Fruit fly (Drosophila melanogaster): ENCODE data around the gene Gapdh2.
A peak's percentile ranks its signal among the peaks of the same experiment; 100 is the strongest.

The Gapdh2 gene

dm6 chrX:15849021-15849420, 18.9 kb upstream of the Gapdh2 start, which contains the start of gene sun:
Gene sun (minus strand): TSS chrX:15849258.
- TF ChIP-seq CG7357 (GFP tag; IDR thresholded peaks at IDR 0.05) (no peak), scrt (GFP tag; optimal IDR thresholded peaks at IDR 0.05) (no peak), tx (GFP tag; optimal IDR thresholded peaks at IDR 0.05) (no peak), chm (GFP tag; IDR thresholded peaks at IDR 0.05) (no peak), jigr1 (GFP tag; IDR thresholded peaks at IDR 0.05) (no peak), crp (GFP tag; optimal IDR thresholded peaks at IDR 0.05) (peak in 1 of 2 experiments; percentile 50), CG4617 (GFP tag; optimal IDR thresholded peaks at IDR 0.05; ENCODE audit: borderline replicate concordance) (peak; percentile 55), gsb (GFP tag; IDR thresholded peaks at IDR 0.05) (no peak), fru (optimal IDR thresholded peaks at IDR 0.05) (no peak), Scr (GFP tag; IDR thresholded peaks at IDR 0.05; ENCODE audit: partially characterized antibody) (peak; percentile 20; the same call in 1 of the 2 replicates), HLH4C (GFP tag; IDR thresholded peaks at IDR 0.05; ENCODE audit: partially characterized antibody) (0 out of 3 replicates have a peak, but pooled peaks have one; percentile 32), Rfx (GFP tag; IDR thresholded peaks at IDR 0.05) (no peak), Sry-δ (GFP tag; optimal IDR thresholded peaks at IDR 0.05) (peak; percentile 29), Gsc (GFP tag; IDR thresholded peaks at IDR 0.05) (no peak), Dref (GFP tag; IDR thresholded peaks at IDR 0.05) (peak; percentile 60), Dp (GFP tag; optimal IDR thresholded peaks at IDR 0.05) (peak; percentile 49), dmrt11E (tag; optimal IDR thresholded peaks at IDR 0.05) (no peak), gfzf (GFP tag; optimal IDR thresholded peaks at IDR 0.05) (peak; percentile 78), nmo (GFP tag; optimal IDR thresholded peaks at IDR 0.05) (peak; percentile 3), BEAF-32 (GFP tag; optimal IDR thresholded peaks at IDR 0.05) (peak; percentile 51), Bgb (GFP tag; IDR thresholded peaks at IDR 0.05; ENCODE audit: partially characterized antibody) (peak; percentile 38; the same call in 1 of the 2 replicates), CG17361 (GFP tag; IDR thresholded peaks at IDR 0.05) (no peak), Lhr (GFP tag; optimal IDR thresholded peaks at IDR 0.05) (peak; percentile 10), lov (optimal IDR thresholded peaks at IDR 0.05) (no peak), lov (GFP tag; IDR thresholded peaks at IDR 0.05) (no peak), fu2 (GFP tag; optimal IDR thresholded peaks at IDR 0.05) (no peak), CG2875 (GFP tag; optimal IDR thresholded peaks at IDR 0.05) (no peak), CG14710 (tag; optimal IDR thresholded peaks at IDR 0.05) (peak; percentile 23), CG10959 (GFP tag; IDR thresholded peaks at IDR 0.05) (no peak), pzg (GFP tag; optimal IDR thresholded peaks at IDR 0.05) (peak; percentile 79), CoRest (tag; optimal IDR thresholded peaks at IDR 0.05) (no peak), CG30020 (tag; optimal IDR thresholded peaks at IDR 0.05) (peak; percentile 82), E2f2 (GFP tag; IDR thresholded peaks at IDR 0.05) (0 out of 2 replicates have a peak, but pooled peaks have one; percentile 38), CrebB (tag; optimal IDR thresholded peaks at IDR 0.05) (no peak), MESR4 (GFP tag; optimal IDR thresholded peaks at IDR 0.05) (peak; percentile 87), BtbVII (GFP tag; optimal IDR thresholded peaks at IDR 0.05) (no peak), Myb (GFP tag; optimal IDR thresholded peaks at IDR 0.05) (peak; percentile 40), HHEX (GFP tag; optimal IDR thresholded peaks at IDR 0.05) (no peak), Elba2 (GFP tag; optimal IDR thresholded peaks at IDR 0.05) (no peak), Med (GFP tag) (peak; percentile 82), unc-4 (GFP tag; IDR thresholded peaks at IDR 0.05; ENCODE audit: partially characterized antibody) (peak; percentile 35; the same call in 1 of the 2 replicates), Ada2b (GFP tag; IDR thresholded peaks at IDR 0.05) (no peak), gsb-n (tag; optimal IDR thresholded peaks at IDR 0.05) (no peak), CG17829 (tag; optimal IDR thresholded peaks at IDR 0.05) (peak; percentile 18), CG2116 (GFP tag; optimal IDR thresholded peaks at IDR 0.05) (peak; percentile 20), CG2712 (tag; optimal IDR thresholded peaks at IDR 0.05) (peak; percentile 16), stc (GFP tag; IDR thresholded peaks at IDR 0.05) (no peak), sens (GFP tag) (peak; percentile 66), CG13287 (GFP tag; IDR thresholded peaks at IDR 0.05; ENCODE audit: partially characterized antibody) (peak; percentile 46; the same call in 1 of the 2 replicates), Doc3 (GFP tag; IDR thresholded peaks at IDR 0.05; ENCODE audit: partially characterized antibody) (0 out of 3 replicates have a peak, but pooled peaks have one; percentile 37)
